Fruit fly (Drosophila melanogaster) whole organism, embryonic: Measurements from ENCODE around the gene CG15429.

Source experiments
- Atf6 ChIP-seq: fragments of 200-800 bp; sonication (Bioruptor generic); IDR thresholded peaks from 2 replicates; pipeline ENCODE4 v1.3.6; 2022; ENCODE audit warnings: missing biosample characterization, missing genetic modification characterization
- B-H1 ChIP-seq: fragments of 200-800 bp; sonication (Bioruptor generic); IDR thresholded peaks from 3 replicates; pipeline ENCODE4 v1.3.6; 2022; ENCODE audit warnings: missing biosample characterization, missing genetic modification characterization
- Blimp-1 ChIP-seq: fragments of 200-800 bp; sonication (Bioruptor generic); optimal IDR thresholded peaks from 3 replicates; lab custom pipeline; 2018; ENCODE audit warnings: missing biosample characterization, missing genetic modification characterization, mild to moderate bottlenecking, moderate library complexity, missing genetic modification reagents
- CG10274 ChIP-seq: fragments of 200-800 bp; sonication (Bioruptor generic); optimal IDR thresholded peaks from 3 replicates; lab custom pipeline; 2017; ENCODE audit warnings: missing biosample characterization, mild to moderate bottlenecking, missing genetic modification characterization
- CG10979 ChIP-seq: fragments of 200-800 bp; sonication (Bioruptor generic); optimal IDR thresholded peaks from 2 replicates; lab custom pipeline; 2018; ENCODE audit warnings: missing biosample characterization, mild to moderate bottlenecking, missing genetic modification characterization, moderate library complexity
- CG13287 ChIP-seq: fragments of 200-800 bp; sonication (Bioruptor generic); IDR thresholded peaks from 2 replicates; pipeline ENCODE4 v1.3.6; 2022; ENCODE audit warnings: missing biosample characterization, missing genetic modification characterization; ENCODE audit not compliant: partially characterized antibody
- CG13424 ChIP-seq: fragments of 200-800 bp; sonication (Bioruptor generic); optimal IDR thresholded peaks from 2 replicates; lab custom pipeline; 2019; ENCODE audit warnings: missing biosample characterization, mild to moderate bottlenecking, missing genetic modification characterization, moderate library complexity
- CG14710 ChIP-seq: fragments of 200-800 bp; sonication (Bioruptor generic); optimal IDR thresholded peaks from 3 replicates; lab custom pipeline; 2019; ENCODE audit warnings: missing biosample characterization, mild to moderate bottlenecking, missing genetic modification characterization, moderate library complexity
- CG15269 ChIP-seq: fragments of 200-800 bp; sonication (Bioruptor generic); optimal IDR thresholded peaks from 2 replicates; lab custom pipeline; 2018; ENCODE audit warnings: missing biosample characterization, mild to moderate bottlenecking, missing genetic modification characterization, moderate library complexity
- CG1603 ChIP-seq: fragments of 200-800 bp; sonication (Bioruptor generic); optimal IDR thresholded peaks from 2 replicates; lab custom pipeline; 2019; ENCODE audit warnings: missing biosample characterization, mild to moderate bottlenecking, missing genetic modification characterization, moderate library complexity
- CG16813 ChIP-seq: fragments of 200-800 bp; sonication (Bioruptor generic); IDR thresholded peaks from 3 replicates; pipeline ENCODE4 v1.3.6; 2022; ENCODE audit warnings: missing biosample characterization, missing genetic modification characterization; ENCODE audit not compliant: partially characterized antibody
- CG16815 ChIP-seq: fragments of 200-800 bp; sonication (Bioruptor generic); optimal IDR thresholded peaks from 3 replicates; lab custom pipeline; 2017; ENCODE audit warnings: missing biosample characterization, mild to moderate bottlenecking, missing genetic modification characterization
- CG17361 ChIP-seq: fragments of 200-800 bp; sonication (Bioruptor generic); IDR thresholded peaks from 3 replicates; pipeline ENCODE4 v1.3.6; 2022; ENCODE audit warnings: missing biosample characterization, missing genetic modification characterization
- CG3065 ChIP-seq: fragments of 200-800 bp; sonication (Bioruptor generic); optimal IDR thresholded peaks from 2 replicates; lab custom pipeline; 2016; ENCODE audit warnings: missing biosample characterization, missing genetic modification characterization
- CG3726 ChIP-seq: fragments of 200-800 bp; sonication (Bioruptor generic); IDR thresholded peaks from 3 replicates; pipeline ENCODE4, ENCODE4 v1.3.6; 2022; ENCODE audit warnings: missing biosample characterization, missing genetic modification characterization
- CG3847 ChIP-seq: fragments of 200-800 bp; sonication (Bioruptor generic); IDR thresholded peaks from 2 replicates; pipeline ENCODE4 v1.3.6; 2022; ENCODE audit warnings: missing biosample characterization, missing genetic modification characterization
- CG7987 ChIP-seq: fragments of 200-800 bp; sonication (Bioruptor generic); optimal IDR thresholded peaks from 2 replicates; lab custom pipeline; 2018; ENCODE audit warnings: missing biosample characterization, mild to moderate bottlenecking, missing genetic modification characterization, moderate library complexity
- CG8281 ChIP-seq: fragments of 200-800 bp; sonication (Bioruptor generic); optimal IDR thresholded peaks from 2 replicates; lab custom pipeline; 2018; ENCODE audit warnings: missing biosample characterization, mild to moderate bottlenecking, missing genetic modification characterization, moderate library complexity
- CG8765 ChIP-seq: fragments of 200-800 bp; sonication (Bioruptor generic); IDR thresholded peaks from 2 replicates; pipeline ENCODE4 v1.3.6; 2022; ENCODE audit warnings: missing biosample characterization, missing genetic modification characterization
- Chrac-16 ChIP-seq: fragments of 200-800 bp; sonication (Bioruptor generic); optimal IDR thresholded peaks from 3 replicates; lab custom pipeline; 2016; ENCODE audit warnings: missing biosample characterization, missing genetic modification characterization
- CoRest ChIP-seq: fragments of 200-800 bp; sonication (Bioruptor generic); optimal IDR thresholded peaks from 3 replicates; lab custom pipeline; 2018; ENCODE audit warnings: missing biosample characterization, mild to moderate bottlenecking, missing genetic modification characterization, moderate library complexity
- CrebB ChIP-seq: fragments of 200-800 bp; sonication (Bioruptor generic); optimal IDR thresholded peaks from 3 replicates; lab custom pipeline; 2018; ENCODE audit warnings: missing biosample characterization, mild to moderate bottlenecking, missing genetic modification characterization
- GATAe ChIP-seq: fragments of 200-800 bp; sonication (Bioruptor generic); conservative IDR thresholded peaks from 2 replicates; pipeline ENCODE4 v1.3.6; 2022; ENCODE audit warnings: missing biosample characterization, missing genetic modification characterization
- Hr3 ChIP-seq: fragments of 200-800 bp; sonication (Bioruptor generic); optimal IDR thresholded peaks from 3 replicates; lab custom pipeline; 2016; ENCODE audit warnings: missing biosample characterization, missing genetic modification characterization
- MBD-R2 ChIP-seq: fragments of 200-800 bp; sonication (Bioruptor generic); IDR thresholded peaks from 2 replicates; pipeline ENCODE4 v1.3.6; 2022; ENCODE audit warnings: missing biosample characterization, missing genetic modification characterization
- Mad ChIP-seq: fragments of 200-800 bp; sonication (Bioruptor generic); optimal IDR thresholded peaks from 2 replicates; lab custom pipeline; 2016; ENCODE audit warnings: missing biosample characterization, missing genetic modification characterization
- NK7.1 ChIP-seq: fragments of 200-800 bp; sonication (Bioruptor generic); optimal IDR thresholded peaks from 3 replicates; lab custom pipeline; 2016; ENCODE audit warnings: missing biosample characterization, missing genetic modification characterization
- NfI ChIP-seq: fragments of 200-800 bp; sonication (Bioruptor generic); optimal IDR thresholded peaks from 3 replicates; lab custom pipeline; 2018; ENCODE audit warnings: missing biosample characterization, mild to moderate bottlenecking, missing genetic modification characterization, moderate library complexity
- PHDP ChIP-seq: fragments of 200-800 bp; sonication (Bioruptor generic); optimal IDR thresholded peaks from 3 replicates; lab custom pipeline; 2018; ENCODE audit warnings: missing biosample characterization, mild to moderate bottlenecking, missing genetic modification characterization, moderate library complexity
- Ravus ChIP-seq: fragments of 200-800 bp; sonication (Bioruptor generic); IDR thresholded peaks from 2 replicates; pipeline ENCODE4 v1.3.6; 2022; ENCODE audit warnings: missing biosample characterization, missing genetic modification characterization
- Six4 ChIP-seq: fragments of 200-800 bp; sonication (Bioruptor generic); optimal IDR thresholded peaks from 2 replicates; lab custom pipeline; 2016; ENCODE audit warnings: missing biosample characterization, missing genetic modification characterization
- Sry-δ ChIP-seq: fragments of 200-800 bp; sonication (Bioruptor generic); optimal IDR thresholded peaks from 2 replicates; lab custom pipeline; 2016; ENCODE audit warnings: missing biosample characterization, missing genetic modification characterization
- Stat92E ChIP-seq, 3 experiments: fragments of >200 bp in 2 of 3; fragments of 200-800 bp in 1 of 3; sonication (Bioruptor generic) in 1 of 3; optimal IDR thresholded peaks; 2 replicates each; lab custom pipeline; 2017 to 2019; ENCODE audit warnings: missing biosample characterization in 3 of 3, missing genetic modification characterization in 3 of 3, mild to moderate bottlenecking in 1 of 3, moderate library complexity in 1 of 3
- TFAM ChIP-seq: fragments of 200-800 bp; sonication (Bioruptor generic); optimal IDR thresholded peaks from 2 replicates; lab custom pipeline; 2017; ENCODE audit warnings: missing biosample characterization, missing genetic modification characterization, inconsistent platforms
- Usf ChIP-seq: fragments of 200-800 bp; sonication (Bioruptor generic); optimal IDR thresholded peaks from 2 replicates; lab custom pipeline; 2017; ENCODE audit warnings: missing genotype, missing biosample characterization, missing genetic modification characterization
- Xrp1 ChIP-seq: fragments of 200-800 bp; sonication (Bioruptor generic); IDR thresholded peaks from 2 replicates; pipeline ENCODE4 v1.3.6; 2022; ENCODE audit warnings: missing biosample characterization, missing genetic modification characterization
- aop ChIP-seq: fragments of 200-800 bp; sonication (Bioruptor generic); IDR thresholded peaks from 2 replicates; pipeline ENCODE4 v1.3.6; 2022; ENCODE audit warnings: missing biosample characterization, missing genetic modification characterization
- dan ChIP-seq: fragments of 200-800 bp; sonication (Bioruptor generic); IDR thresholded peaks from 2 replicates; pipeline ENCODE4 v1.3.6; 2022; ENCODE audit warnings: missing biosample characterization, missing genetic modification characterization
- disco-r ChIP-seq: fragments of 200-800 bp; sonication (Bioruptor generic); optimal IDR thresholded peaks from 2 replicates; lab custom pipeline; 2016; ENCODE audit warnings: missing biosample characterization, missing genetic modification characterization
- emc ChIP-seq: fragments of 200-800 bp; sonication (Bioruptor generic); optimal IDR thresholded peaks from 2 replicates; lab custom pipeline; 2016; ENCODE audit warnings: missing biosample characterization, missing genetic modification characterization
- eve ChIP-seq, 2 experiments: fragments of >200 bp; optimal IDR thresholded peaks; 2 replicates each; lab custom pipeline; 2017; ENCODE audit warnings: missing biosample characterization in 2 of 2, missing genetic modification characterization in 2 of 2
- ewg ChIP-seq: fragments of 200-800 bp; sonication (Bioruptor generic); optimal IDR thresholded peaks from 3 replicates; lab custom pipeline; 2017; ENCODE audit warnings: mild to moderate bottlenecking, missing biosample characterization, missing genetic modification reagents, missing genetic modification characterization
- gce ChIP-seq: fragments of 200-800 bp; sonication (Bioruptor generic); IDR thresholded peaks from 3 replicates; pipeline ENCODE4 v1.3.6; 2022; ENCODE audit warnings: missing biosample characterization, missing genetic modification characterization
- gem ChIP-seq: fragments of 200-800 bp; sonication (Bioruptor generic); optimal IDR thresholded peaks from 2 replicates; lab custom pipeline; 2019; ENCODE audit warnings: missing biosample characterization, mild to moderate bottlenecking, missing genetic modification characterization, moderate library complexity
- hth ChIP-seq: fragments of >200 bp; optimal IDR thresholded peaks from 2 replicates; lab custom pipeline; 2017; ENCODE audit warnings: inconsistent platforms
- jing ChIP-seq: fragments of 200-800 bp; sonication (Bioruptor generic); optimal IDR thresholded peaks from 2 replicates; lab custom pipeline; 2018; ENCODE audit warnings: missing biosample characterization, mild to moderate bottlenecking, missing genetic modification characterization
- pan ChIP-seq, 4 experiments: fragments of >200 bp in 3 of 4; fragments of 200-800 bp in 1 of 4; sonication (Bioruptor generic) in 1 of 4; optimal IDR thresholded peaks in 3 of 4; IDR thresholded peaks in 1 of 4; 2 replicates each; pipeline versions ENCODE4 v1.3.6 to Lab custom; 2017 to 2022; ENCODE audit warnings: missing biosample characterization in 2 of 4, missing genetic modification characterization in 2 of 4, mixed read lengths in 1 of 4
- prd ChIP-seq, 3 experiments: fragments of >200 bp in 2 of 3; fragments of 200-800 bp in 1 of 3; sonication (Bioruptor generic) in 1 of 3; optimal IDR thresholded peaks in 2 of 3; IDR thresholded peaks in 1 of 3; 2 replicates in 2 of 3; 3 replicates in 1 of 3; pipeline versions ENCODE4 v1.3.6 to Lab custom; 2017 to 2022; ENCODE audit warnings: missing biosample characterization in 1 of 3, missing genetic modification characterization in 1 of 3
- ranshi ChIP-seq: fragments of 200-800 bp; sonication (Bioruptor generic); IDR thresholded peaks from 2 replicates; pipeline ENCODE4 v1.3.6; 2022; ENCODE audit warnings: missing biosample characterization, missing genetic modification characterization
- slp2 ChIP-seq: fragments of 200-800 bp; sonication (Bioruptor generic); optimal IDR thresholded peaks from 2 replicates; lab custom pipeline; 2016; ENCODE audit warnings: missing biosample characterization, missing genetic modification characterization

CG15429 gene

DNA sequence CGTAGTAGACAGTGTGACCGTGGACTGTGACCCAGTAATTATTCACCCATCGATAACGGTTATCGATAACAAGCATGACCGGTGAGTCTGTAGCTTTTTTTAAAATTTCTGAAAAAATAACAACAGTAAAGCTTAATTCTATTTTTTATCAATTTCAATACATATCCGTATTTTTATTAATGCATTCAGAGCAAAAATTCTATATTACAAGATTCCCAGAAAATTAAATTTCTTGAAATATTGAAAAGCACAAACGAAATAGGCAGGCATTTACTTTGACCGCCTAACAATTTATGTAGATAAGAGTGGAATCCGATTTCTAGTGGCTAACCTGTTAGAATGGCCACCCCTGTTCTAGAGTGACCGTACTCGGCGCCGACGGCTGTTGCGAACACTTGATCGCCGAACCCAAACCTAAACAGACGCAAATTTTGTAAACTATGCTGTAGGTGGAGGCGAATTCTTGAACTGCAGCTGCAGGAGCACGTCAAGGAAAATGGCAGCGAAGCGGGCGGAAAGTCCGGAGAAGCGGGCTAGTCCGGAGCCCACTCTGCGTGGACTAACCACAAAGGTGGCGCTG is 41.2 kb downstream of the CG15429 start, which contains the start of gene CG3652 (continued):
- no peak for TF ChIP-seq ewg (GFP tag; lab: Kevin White, UChicago)
- TF ChIP-seq CG8281 (tag; lab: Kevin White, UChicago) = no peak
- no peak for TF ChIP-seq PHDP (tag; lab: Kevin White, UChicago)
- TF ChIP-seq CG3726 (GFP tag; lab: Robert Waterston, UW) = no peak
- no peak for TF ChIP-seq gem (tag; lab: Kevin White, UChicago)
- TF ChIP-seq aop (GFP tag; lab: Robert Waterston, UW) = no peak
- peak; percentile 55 for TF ChIP-seq MBD-R2 (GFP tag; lab: Robert Waterston, UW)
- peak; percentile 67 for TF ChIP-seq CoRest
- TF ChIP-seq prd (optimal IDR thresholded peaks at IDR 0.05; lab: Kevin White, UChicago) = no peak
- TF ChIP-seq prd (GFP tag; IDR thresholded peaks at IDR 0.05; lab: Robert Waterston, UW) = peak; percentile 38; the same call in 1 of the 3 replicates
- no peak for TF ChIP-seq CG1603
- TF ChIP-seq hth (lab: Kevin White, UChicago) = no peak
- no peak for TF ChIP-seq CrebB (tag; lab: Kevin White, UChicago)
- TF ChIP-seq slp2 = peak; percentile 47
- peak; percentile 60 for TF ChIP-seq CG16813
- TF ChIP-seq CG10979 (tag; lab: Kevin White, UChicago) = peak; percentile 1
- TF ChIP-seq jing (GFP tag; lab: Kevin White, UChicago) = no peak
- peak; percentile 28 for TF ChIP-seq CG13424 (tag; lab: Kevin White, UChicago)
- peak; percentile 75 for TF ChIP-seq Sry-δ (GFP tag; lab: Kevin White, UChicago)
- no peak for TF ChIP-seq NK7.1
- no peak for TF ChIP-seq CG17361
- TF ChIP-seq Ravus (GFP tag; lab: Robert Waterston, UW) = no peak
- no peak for TF ChIP-seq CG3847 (GFP tag; lab: Robert Waterston, UW)
- no peak for TF ChIP-seq CG3065
- TF ChIP-seq CG14710 = peak; percentile 72
- TF ChIP-seq Six4 (GFP tag; lab: Kevin White, UChicago) = no peak
- no peak for TF ChIP-seq Atf6
- peak; percentile 43 for TF ChIP-seq Chrac-16 (GFP tag; lab: Kevin White, UChicago)
- peak; percentile 30 for TF ChIP-seq Hr3 (GFP tag; lab: Kevin White, UChicago)
- TF ChIP-seq Mad (GFP tag; lab: Kevin White, UChicago) = no peak
- TF ChIP-seq CG16815 (GFP tag; lab: Kevin White, UChicago) = no peak
- TF ChIP-seq CG10274 = no peak
- TF ChIP-seq Blimp-1 = no peak
- TF ChIP-seq ranshi (GFP tag; lab: Robert Waterston, UW) = no peak
- no peak for TF ChIP-seq GATAe (GFP tag; lab: Robert Waterston, UW)
- no peak for TF ChIP-seq disco-r (GFP tag; lab: Kevin White, UChicago)
- peak; percentile 58 for TF ChIP-seq CG13287 (GFP tag; lab: Robert Waterston, UW)
- no peak for TF ChIP-seq Usf (GFP tag; lab: Kevin White, UChicago)
- TF ChIP-seq B-H1 (GFP tag; lab: Robert Waterston, UW) = no peak
- no peak for TF ChIP-seq CG15269
- TF ChIP-seq NfI (GFP tag; lab: Kevin White, UChicago) = no peak
- TF ChIP-seq CG7987 (GFP tag; lab: Kevin White, UChicago) = no peak
- TF ChIP-seq dan (GFP tag; lab: Robert Waterston, UW) = no peak
- TF ChIP-seq CG8765 (GFP tag; lab: Robert Waterston, UW) = no peak
- no peak for TF ChIP-seq eve (GFP tag; optimal IDR thresholded peaks at IDR 0.05; lab: Kevin White, UChicago)
- TF ChIP-seq gce (GFP tag; lab: Robert Waterston, UW) = no peak
- no peak for TF ChIP-seq pan (optimal IDR thresholded peaks at IDR 0.05; lab: Kevin White, UChicago)
- TF ChIP-seq pan (GFP tag; optimal IDR thresholded peaks at IDR 0.05 in 1 of 2, IDR thresholded peaks at IDR 0.05 in 1 of 2) = no peak
- TF ChIP-seq Xrp1 (GFP tag; lab: Robert Waterston, UW) = no peak
- TF ChIP-seq Stat92E (GFP tag; optimal IDR thresholded peaks at IDR 0.05; lab: Kevin White, UChicago) = no peak
- TF ChIP-seq TFAM = no peak
- no peak for TF ChIP-seq emc
